Worm (Caenorhabditis elegans) whole organism, early embryonic: ENCODE data around the gene ugt-2.

Experiments used
- B0310.2 ChIP-seq: sonication (generic microtip); optimal IDR thresholded peaks from 2 replicates; lab custom pipeline; 2016; ENCODE audit warnings: mild to moderate bottlenecking, missing genetic modification characterization, missing compliant biosample characterization
- F13C5.2 ChIP-seq: sonication (generic microtip); optimal IDR thresholded peaks from 2 replicates; lab custom pipeline; 2017; ENCODE audit warnings: mild to moderate bottlenecking, missing genetic modification characterization, inconsistent platforms, missing compliant biosample characterization
- aly-1 ChIP-seq: sonication (generic microtip); optimal IDR thresholded peaks from 2 replicates; lab custom pipeline; 2016; ENCODE audit warnings: missing genetic modification characterization, missing compliant biosample characterization
- ama-1 ChIP-seq: fragments of 150-350 bp; optimal IDR thresholded peaks from 2 replicates; lab custom pipeline; 2014
- ceh-13 ChIP-seq: fragments of 200-800 bp; sonication (Bioruptor generic); optimal IDR thresholded peaks from 2 replicates; lab custom pipeline; 2018; ENCODE audit warnings: mild to moderate bottlenecking, missing genetic modification characterization, missing compliant biosample characterization
- ceh-36 ChIP-seq: sonication (generic microtip); optimal IDR thresholded peaks from 2 replicates; lab custom pipeline; 2016; ENCODE audit warnings: missing genetic modification characterization, inconsistent platforms, missing compliant biosample characterization
- ets-7 ChIP-seq: sonication (generic microtip); optimal IDR thresholded peaks from 2 replicates; lab custom pipeline; 2016; ENCODE audit warnings: missing genotype, missing genetic modification characterization, missing compliant biosample characterization
- flt-1 ChIP-seq: fragments of 200-800 bp; sonication (Bioruptor generic); IDR thresholded peaks from 2 replicates; pipeline ENCODE4 v1.3.6; 2022; ENCODE audit warnings: missing genetic modification characterization, missing compliant biosample characterization
- hmbx-1 ChIP-seq: sonication (generic microtip); optimal IDR thresholded peaks from 2 replicates; lab custom pipeline; 2016; ENCODE audit warnings: mild to moderate bottlenecking, missing genetic modification characterization, missing compliant biosample characterization
- hmg-4 ChIP-seq: fragments of 200-800 bp; sonication (Bioruptor generic); optimal IDR thresholded peaks from 2 replicates; lab custom pipeline; 2018; ENCODE audit warnings: mild to moderate bottlenecking, missing genetic modification characterization, missing compliant biosample characterization
- hnd-1 ChIP-seq: sonication (generic microtip); optimal IDR thresholded peaks from 2 replicates; lab custom pipeline; 2016; ENCODE audit warnings: missing genetic modification characterization, missing compliant biosample characterization
- pes-1 ChIP-seq: fragments of 200-800 bp; sonication (Bioruptor generic); IDR thresholded peaks from 2 replicates; pipeline ENCODE4 v1.3.6; 2022; ENCODE audit warnings: missing genetic modification reagents, missing genetic modification characterization, missing compliant biosample characterization
- scrt-1 ChIP-seq: fragments of 200-800 bp; sonication (Bioruptor generic); IDR thresholded peaks from 2 replicates; pipeline ENCODE4 v1.3.6; 2022; ENCODE audit warnings: missing genetic modification characterization, missing compliant biosample characterization
- sea-1 ChIP-seq: fragments of 200-800 bp; sonication (Bioruptor generic); conservative IDR thresholded peaks from 2 replicates; pipeline ENCODE4 v1.3.6; 2022; ENCODE audit warnings: missing genetic modification characterization, missing compliant biosample characterization
- tbx-11 ChIP-seq: fragments of 200-800 bp; sonication (Bioruptor generic); IDR thresholded peaks from 2 replicates; pipeline ENCODE4 v1.3.6; 2022; ENCODE audit warnings: missing genetic modification characterization, missing compliant biosample characterization
- tbx-37 ChIP-seq: fragments of 200-800 bp; sonication (Bioruptor generic); conservative IDR thresholded peaks from 2 replicates; pipeline ENCODE4 v1.3.6; 2022; ENCODE audit warnings: missing genetic modification reagents, missing genetic modification characterization, missing compliant biosample characterization
- tra-4 ChIP-seq: sonication (generic microtip); optimal IDR thresholded peaks from 2 replicates; lab custom pipeline; 2017; ENCODE audit warnings: missing genetic modification characterization, missing compliant biosample characterization

The ugt-2 gene

DNA sequence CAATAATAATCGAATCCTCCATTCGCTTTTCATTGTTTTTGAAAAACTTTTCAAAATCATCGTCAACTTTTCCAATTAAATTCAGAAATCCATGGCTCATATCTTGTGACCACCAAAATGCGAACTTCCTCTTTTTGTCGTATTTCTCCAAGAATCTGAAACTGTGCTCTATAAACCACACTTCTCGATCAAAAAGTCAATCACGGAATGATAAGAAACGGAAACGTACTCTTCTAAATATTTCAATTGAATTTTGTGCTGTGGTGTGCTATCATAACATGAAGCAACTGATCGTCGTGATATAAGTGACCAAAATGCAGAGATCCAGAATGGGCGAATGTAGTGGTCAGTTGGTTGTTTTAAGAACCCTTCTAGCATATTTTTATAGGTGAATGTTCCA, 6.1 kb downstream of the ugt-2 start:
- TF ChIP-seq aly-1: no peak
- no peak for TF ChIP-seq flt-1 (GFP tag; lab: Robert Waterston, UW)
- no peak for TF ChIP-seq F13C5.2 (tag; lab: Kevin White, UChicago)
- TF ChIP-seq hmbx-1: no peak
- no peak for TF ChIP-seq tbx-37 (GFP tag; lab: Robert Waterston, UW)
- no peak for TF ChIP-seq ceh-36 (tag; lab: Kevin White, UChicago)
- no peak for TF ChIP-seq tra-4 (tag; lab: Kevin White, UChicago)
- no peak for TF ChIP-seq scrt-1
- no peak for TF ChIP-seq sea-1
- no peak for TF ChIP-seq tbx-11 (GFP tag; lab: Robert Waterston, UW)
- no peak for TF ChIP-seq pes-1 (GFP tag; lab: Robert Waterston, UW)
- no peak for TF ChIP-seq ets-7 (tag; lab: Kevin White, UChicago)
- no peak for TF ChIP-seq B0310.2 (tag; lab: Kevin White, UChicago)
- no peak for TF ChIP-seq ceh-13 (GFP tag; lab: Kevin White, UChicago)
- no peak for TF ChIP-seq hmg-4 (GFP tag; lab: Kevin White, UChicago)
- no peak for TF ChIP-seq hnd-1 (tag; lab: Kevin White, UChicago)
- TF ChIP-seq ama-1: no peak

DNA sequence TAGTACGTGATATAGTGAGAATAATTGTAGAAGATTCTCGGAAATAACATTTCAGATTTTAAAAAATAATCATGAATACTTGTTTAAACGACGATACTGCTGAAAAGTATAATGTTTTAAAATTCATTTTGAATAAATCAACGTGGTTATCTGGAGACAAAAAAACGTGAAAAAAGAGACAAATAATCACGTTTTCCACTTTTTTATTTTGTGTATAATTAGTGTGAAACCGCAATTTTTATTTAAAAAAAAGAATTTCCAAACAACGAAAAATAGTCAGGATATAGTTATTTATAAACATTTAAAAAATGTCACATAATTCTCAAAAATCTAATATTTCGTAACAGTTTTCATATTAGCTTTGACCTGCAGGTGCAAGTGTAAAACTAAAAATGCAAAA, 7.7 kb downstream of the ugt-2 start, which contains the start of gene F15H10.7:
TSS of gene F15H10.7 (minus strand) at position 101 of the 400 bp plus-strand sequence.
- no peak for TF ChIP-seq ets-7 (tag; lab: Kevin White, UChicago)
- TF ChIP-seq F13C5.2 (tag; lab: Kevin White, UChicago): no peak
- TF ChIP-seq hnd-1 (tag; lab: Kevin White, UChicago): no peak
- TF ChIP-seq ceh-36 (tag; lab: Kevin White, UChicago): no peak
- no peak for TF ChIP-seq tbx-11 (GFP tag; lab: Robert Waterston, UW)
- no peak for TF ChIP-seq tra-4 (tag; lab: Kevin White, UChicago)
- no peak for TF ChIP-seq flt-1 (GFP tag; lab: Robert Waterston, UW)
- no peak for TF ChIP-seq aly-1
- no peak for TF ChIP-seq hmg-4 (GFP tag; lab: Kevin White, UChicago)
- no peak for TF ChIP-seq pes-1 (GFP tag; lab: Robert Waterston, UW)
- TF ChIP-seq ama-1: no peak
- no peak for TF ChIP-seq sea-1
- TF ChIP-seq hmbx-1: no peak
- TF ChIP-seq ceh-13 (GFP tag; lab: Kevin White, UChicago): no peak
- no peak for TF ChIP-seq tbx-37 (GFP tag; lab: Robert Waterston, UW)
- TF ChIP-seq B0310.2 (tag; lab: Kevin White, UChicago): no peak
- no peak for TF ChIP-seq scrt-1

DNA sequence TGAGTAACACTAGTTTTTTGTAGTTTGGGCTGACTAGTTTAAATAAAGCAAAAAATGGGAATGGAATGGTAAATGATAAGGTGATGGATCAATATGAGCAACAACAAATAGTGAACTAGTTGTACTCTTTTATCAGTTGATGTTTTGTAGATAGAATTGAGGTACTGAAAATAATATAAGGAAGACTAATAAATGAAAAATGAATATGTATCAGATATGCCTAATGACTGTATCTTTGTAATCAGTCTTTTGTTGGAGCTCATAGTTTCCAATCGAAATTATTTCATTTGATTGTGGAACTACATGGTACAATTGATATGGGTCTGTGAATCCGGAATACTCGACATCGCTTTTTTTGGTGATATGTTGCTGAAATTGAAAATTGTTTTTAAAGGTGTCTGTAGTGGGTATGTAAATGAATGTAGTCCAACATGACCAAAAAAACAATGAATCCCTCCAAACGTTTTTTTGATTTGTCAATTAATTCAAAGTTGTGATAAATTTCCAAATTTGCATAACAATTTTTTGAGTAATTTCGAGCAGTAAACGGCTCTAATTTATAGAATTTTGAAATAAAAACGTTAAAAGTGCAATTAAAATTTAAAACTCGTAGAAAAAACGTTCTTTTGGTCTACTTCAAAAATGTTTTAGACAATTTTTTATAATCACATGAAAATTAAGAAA, 11.6 kb downstream of the ugt-2 start, which contains the start of gene F15H10.12:
TSS of gene F15H10.12 (minus strand) at position 51 of the 684 bp plus-strand sequence.
- TF ChIP-seq ceh-13 (GFP tag; lab: Kevin White, UChicago) (no peak), hnd-1 (tag; lab: Kevin White, UChicago) (no peak), ama-1 (no peak), B0310.2 (tag; lab: Kevin White, UChicago) (no peak), hmg-4 (GFP tag; lab: Kevin White, UChicago) (no peak), tbx-37 (GFP tag; lab: Robert Waterston, UW) (no peak), pes-1 (GFP tag; lab: Robert Waterston, UW) (no peak), hmbx-1 (no peak), flt-1 (GFP tag; lab: Robert Waterston, UW) (no peak), F13C5.2 (tag; lab: Kevin White, UChicago) (no peak), scrt-1 (no peak), sea-1 (no peak), tbx-11 (GFP tag; lab: Robert Waterston, UW) (no peak), ets-7 (tag; lab: Kevin White, UChicago) (no peak), tra-4 (tag; lab: Kevin White, UChicago) (no peak), aly-1 (no peak), ceh-36 (tag; lab: Kevin White, UChicago) (no peak)

DNA sequence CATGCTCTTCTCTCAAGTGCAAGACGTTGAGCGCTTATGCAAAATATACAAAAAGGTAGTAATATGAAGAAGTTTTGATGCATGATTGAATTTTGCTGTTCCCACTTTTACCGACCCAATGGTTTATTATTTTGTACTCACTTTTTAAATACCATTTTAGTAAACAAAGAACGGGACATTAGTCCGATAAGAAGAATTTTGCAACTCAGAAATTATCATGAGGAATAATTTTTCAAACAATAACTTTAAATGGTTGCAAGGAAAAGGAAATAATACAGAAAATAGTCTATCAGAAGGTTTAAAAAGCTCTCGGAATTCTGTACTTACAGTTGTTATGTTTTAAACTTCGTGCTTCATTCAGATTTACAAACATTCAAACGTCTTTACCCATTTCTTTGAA, 16.0 kb downstream of the ugt-2 start, which contains the start of gene F15H10.9:
TSS of gene F15H10.9 (minus strand) at position 101 of the 400 bp plus-strand sequence.
- TF ChIP-seq ets-7 (tag; lab: Kevin White, UChicago) (no peak), aly-1 (no peak), scrt-1 (no peak), pes-1 (GFP tag; lab: Robert Waterston, UW) (no peak), ceh-13 (GFP tag; lab: Kevin White, UChicago) (no peak), F13C5.2 (tag; lab: Kevin White, UChicago) (no peak), flt-1 (GFP tag; lab: Robert Waterston, UW) (no peak), tbx-11 (GFP tag; lab: Robert Waterston, UW) (no peak), ama-1 (no peak), tra-4 (tag; lab: Kevin White, UChicago) (no peak), hnd-1 (tag; lab: Kevin White, UChicago) (no peak), ceh-36 (tag; lab: Kevin White, UChicago) (no peak), hmg-4 (GFP tag; lab: Kevin White, UChicago) (no peak), sea-1 (no peak), tbx-37 (GFP tag; lab: Robert Waterston, UW) (no peak), hmbx-1 (no peak), B0310.2 (tag; lab: Kevin White, UChicago) (no peak)

DNA sequence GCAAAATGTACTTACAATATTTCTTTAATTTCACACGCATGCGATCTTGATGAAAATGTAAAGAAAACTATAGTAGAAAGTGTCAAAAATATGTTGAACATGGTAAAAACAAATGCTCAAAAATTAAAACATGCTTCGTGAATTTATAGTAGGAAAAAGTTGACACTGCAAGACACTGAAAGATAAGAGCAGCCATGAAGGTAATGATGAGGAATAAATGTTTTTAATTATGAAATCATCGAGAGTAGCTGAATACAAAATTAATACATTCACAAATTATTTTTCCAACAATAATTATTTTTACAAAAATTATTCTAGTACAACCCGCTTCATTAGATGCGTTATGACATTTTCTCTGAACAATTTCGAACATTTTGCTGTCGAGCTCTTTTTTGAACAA, 18.3 kb downstream of the ugt-2 start, which contains the start of gene F15H10.10:
TSS of gene F15H10.10 (minus strand) at position 101 of the 400 bp plus-strand sequence.
- TF ChIP-seq pes-1 (GFP tag; lab: Robert Waterston, UW) (no peak), B0310.2 (tag; lab: Kevin White, UChicago) (no peak), hnd-1 (tag; lab: Kevin White, UChicago) (no peak), aly-1 (no peak), ceh-13 (GFP tag; lab: Kevin White, UChicago) (no peak), flt-1 (GFP tag; lab: Robert Waterston, UW) (no peak), hmg-4 (GFP tag; lab: Kevin White, UChicago) (no peak), sea-1 (no peak), hmbx-1 (no peak), ama-1 (no peak), tbx-11 (GFP tag; lab: Robert Waterston, UW) (no peak), tbx-37 (GFP tag; lab: Robert Waterston, UW) (no peak), F13C5.2 (tag; lab: Kevin White, UChicago) (no peak), ceh-36 (tag; lab: Kevin White, UChicago) (no peak), scrt-1 (no peak), tra-4 (tag; lab: Kevin White, UChicago) (no peak), ets-7 (tag; lab: Kevin White, UChicago) (no peak)

DNA sequence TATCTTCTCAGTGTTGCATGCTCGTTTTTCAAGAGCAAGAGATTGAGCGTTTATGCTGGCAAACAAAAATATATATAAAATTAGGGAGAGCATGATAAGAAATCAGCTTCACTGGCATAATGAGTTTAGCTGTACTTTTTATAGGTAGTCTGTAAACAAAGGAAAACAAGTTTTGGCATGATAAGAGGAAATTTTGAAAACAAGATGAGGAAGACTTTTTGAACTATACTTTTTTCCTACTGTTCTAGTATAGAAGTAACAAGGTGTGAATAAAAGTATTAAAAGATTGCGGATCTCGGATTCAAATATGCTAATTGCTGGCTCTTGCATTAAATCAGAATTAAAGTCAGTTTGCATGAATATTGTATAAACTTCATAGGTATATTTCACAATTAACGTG, 20.4 kb downstream of the ugt-2 start, which contains the start of gene F15H10.5:
TSS of gene F15H10.5 (minus strand) at position 101 of the 400 bp plus-strand sequence.
- TF ChIP-seq pes-1 (GFP tag; lab: Robert Waterston, UW) (no peak), tra-4 (tag; lab: Kevin White, UChicago) (no peak), B0310.2 (tag; lab: Kevin White, UChicago) (no peak), hmg-4 (GFP tag; lab: Kevin White, UChicago) (no peak), ceh-13 (GFP tag; lab: Kevin White, UChicago) (no peak), ama-1 (no peak), tbx-37 (GFP tag; lab: Robert Waterston, UW) (no peak), hmbx-1 (no peak), ets-7 (tag; lab: Kevin White, UChicago) (no peak), sea-1 (no peak), ceh-36 (tag; lab: Kevin White, UChicago) (no peak), tbx-11 (GFP tag; lab: Robert Waterston, UW) (no peak), flt-1 (GFP tag; lab: Robert Waterston, UW) (no peak)
